Worm (Caenorhabditis elegans) whole organism, L2 larva: ENCODE results near the gene srd-26.
A peak's percentile ranks its signal among the peaks of the same experiment; 100 is the strongest.
"Not testable (repeated sequence)": the region's sequence is repeated elsewhere in the genome, so short reads cannot be mapped to it uniquely, and the experiment has no call there.

Experiments
- C34F6.9 ChIP-seq: fragments of 150-350 bp; optimal IDR thresholded peaks from 2 replicates; lab custom pipeline; 2014; ENCODE audit warnings: missing biosample characterization, missing genetic modification characterization
- F13H6.1 ChIP-seq: sonication (generic microtip); optimal IDR thresholded peaks from 2 replicates; lab custom pipeline; 2016; ENCODE audit warnings: missing genetic modification characterization, missing compliant biosample characterization
- Y55F3AM.14 ChIP-seq: fragments of 200-800 bp; sonication (Bioruptor generic); optimal IDR thresholded peaks from 2 replicates; lab custom pipeline; 2018; ENCODE audit warnings: mild to moderate bottlenecking, missing genetic modification characterization, missing compliant biosample characterization
- ZK546.5 ChIP-seq: sonication (generic microtip); optimal IDR thresholded peaks from 2 replicates; lab custom pipeline; 2017; ENCODE audit warnings: missing biosample characterization, missing genetic modification characterization
- alr-1 ChIP-seq: fragments of 150-350 bp; optimal IDR thresholded peaks from 2 replicates; lab custom pipeline; 2014; ENCODE audit warnings: missing biosample characterization, missing genetic modification characterization
- aly-2 ChIP-seq: fragments of 150-350 bp; optimal IDR thresholded peaks from 2 replicates; lab custom pipeline; 2014; ENCODE audit warnings: missing biosample characterization, missing genetic modification characterization
- blmp-1 ChIP-seq: sonication (generic microtip); optimal IDR thresholded peaks from 2 replicates; lab custom pipeline; 2017; ENCODE audit warnings: missing genetic modification characterization, mild to moderate bottlenecking, missing compliant biosample characterization, antibody characterized with exemption, moderate library complexity; ENCODE audit not compliant: insufficient read depth
- ceh-16 ChIP-seq: fragments of 150-350 bp; optimal IDR thresholded peaks from 2 replicates; lab custom pipeline; 2014; ENCODE audit warnings: missing biosample characterization, missing genetic modification characterization
- ceh-82 ChIP-seq: fragments of 150-350 bp; optimal IDR thresholded peaks from 2 replicates; lab custom pipeline; 2014; ENCODE audit warnings: missing biosample characterization, missing genetic modification characterization
- crh-2 ChIP-seq: sonication (generic microtip); optimal IDR thresholded peaks from 2 replicates; lab custom pipeline; 2017; ENCODE audit warnings: missing biosample characterization, missing genetic modification characterization
- dmd-4 ChIP-seq: sonication (generic microtip); optimal IDR thresholded peaks from 2 replicates; lab custom pipeline; 2017; ENCODE audit warnings: missing biosample characterization, missing genetic modification characterization
- egl-27 ChIP-seq: sonication (generic microtip); optimal IDR thresholded peaks from 3 replicates; lab custom pipeline; 2017; ENCODE audit warnings: missing biosample characterization, missing genetic modification reagents, missing genetic modification characterization
- elt-1 ChIP-seq: fragments of 150-350 bp; optimal IDR thresholded peaks from 2 replicates; lab custom pipeline; 2014; ENCODE audit warnings: missing biosample characterization, missing genetic modification characterization
- elt-3 ChIP-seq: sonication (generic microtip); optimal IDR thresholded peaks from 2 replicates; lab custom pipeline; 2017; ENCODE audit warnings: missing biosample characterization, missing genetic modification characterization
- fos-1 ChIP-seq: fragments of 150-350 bp; optimal IDR thresholded peaks from 2 replicates; lab custom pipeline; 2014; ENCODE audit warnings: missing biosample characterization, missing genetic modification characterization
- gmeb-1 ChIP-seq: fragments of 150-350 bp; optimal IDR thresholded peaks from 2 replicates; lab custom pipeline; 2014; ENCODE audit warnings: missing biosample characterization, missing genetic modification characterization
- lin-11 ChIP-seq: fragments of 150-350 bp; sonication (generic microtip); optimal IDR thresholded peaks from 2 replicates; lab custom pipeline; 2014; ENCODE audit warnings: missing biosample characterization, missing genetic modification characterization, inconsistent platforms, mixed read lengths
- lin-13 ChIP-seq: fragments of 150-350 bp; optimal IDR thresholded peaks from 2 replicates; lab custom pipeline; 2014; ENCODE audit warnings: missing biosample characterization, missing genetic modification reagents, missing genetic modification characterization
- lin-39 ChIP-seq: fragments of 150-350 bp; optimal IDR thresholded peaks from 2 replicates; lab custom pipeline; 2014; ENCODE audit warnings: missing biosample characterization, missing genetic modification reagents, missing genetic modification characterization
- lsy-2 ChIP-seq, 2 experiments: fragments of 150-350 bp in 1 of 2; sonication (generic microtip) in 1 of 2; optimal IDR thresholded peaks; 2 replicates each; lab custom pipeline; 2014 to 2017; ENCODE audit warnings: missing biosample characterization in 2 of 2, missing genetic modification characterization in 2 of 2
- mab-5 ChIP-seq: fragments of 150-350 bp; optimal IDR thresholded peaks from 2 replicates; lab custom pipeline; 2014; ENCODE audit warnings: missing biosample characterization, missing genetic modification characterization
- mbf-1 ChIP-seq: sonication (generic microtip); optimal IDR thresholded peaks from 2 replicates; lab custom pipeline; 2017; ENCODE audit warnings: missing biosample characterization, missing genetic modification characterization
- mdl-1 ChIP-seq, 2 experiments: fragments of 150-350 bp in 1 of 2; sonication (generic microtip) in 1 of 2; optimal IDR thresholded peaks; 2 replicates each; lab custom pipeline; 2017; ENCODE audit warnings: missing biosample characterization in 2 of 2, missing genetic modification characterization in 2 of 2
- nhr-10 ChIP-seq: sonication (generic microtip); optimal IDR thresholded peaks from 2 replicates; lab custom pipeline; 2017; ENCODE audit warnings: missing biosample characterization, missing genetic modification characterization
- nhr-11 ChIP-seq: fragments of 150-350 bp; optimal IDR thresholded peaks from 2 replicates; lab custom pipeline; 2014; ENCODE audit warnings: missing biosample characterization, missing genetic modification characterization
- nhr-12 ChIP-seq: fragments of 150-350 bp; optimal IDR thresholded peaks from 2 replicates; lab custom pipeline; 2014; ENCODE audit warnings: missing biosample characterization, missing genetic modification characterization
- nhr-129 ChIP-seq: fragments of 150-350 bp; optimal IDR thresholded peaks from 2 replicates; lab custom pipeline; 2014; ENCODE audit warnings: missing biosample characterization, missing genetic modification characterization
- nhr-21 ChIP-seq: fragments of 150-350 bp; optimal IDR thresholded peaks from 2 replicates; lab custom pipeline; 2014; ENCODE audit warnings: missing biosample characterization, missing genetic modification characterization
- nhr-23 ChIP-seq: fragments of 150-350 bp; optimal IDR thresholded peaks from 2 replicates; lab custom pipeline; 2014; ENCODE audit warnings: missing biosample characterization, missing genetic modification reagents, missing genetic modification characterization
- nhr-237 ChIP-seq: fragments of 150-350 bp; optimal IDR thresholded peaks from 2 replicates; lab custom pipeline; 2014; ENCODE audit warnings: missing biosample characterization, missing genetic modification characterization
- nhr-25 ChIP-seq: fragments of 150-350 bp; sonication (generic microtip); optimal IDR thresholded peaks from 3 replicates; lab custom pipeline; 2014; ENCODE audit warnings: missing biosample characterization, missing genetic modification characterization
- nhr-6 ChIP-seq: fragments of 150-350 bp; optimal IDR thresholded peaks from 2 replicates; lab custom pipeline; 2014; ENCODE audit warnings: missing biosample characterization, missing genetic modification characterization
- peb-1 ChIP-seq: fragments of 150-350 bp; optimal IDR thresholded peaks from 2 replicates; lab custom pipeline; 2014; ENCODE audit warnings: missing biosample characterization, missing genetic modification characterization
- sem-4 ChIP-seq: fragments of 150-350 bp; optimal IDR thresholded peaks from 2 replicates; lab custom pipeline; 2014; ENCODE audit warnings: missing biosample characterization, missing genetic modification reagents, missing genetic modification characterization
- sma-3 ChIP-seq: sonication (generic microtip); optimal IDR thresholded peaks from 2 replicates; lab custom pipeline; 2016; ENCODE audit warnings: missing genetic modification reagents, missing genetic modification characterization, missing compliant biosample characterization
- sma-9 ChIP-seq, 2 experiments: fragments of 150-350 bp in 1 of 2; sonication (generic microtip) in 1 of 2; optimal IDR thresholded peaks; 2 replicates each; lab custom pipeline; 2014 to 2016; ENCODE audit warnings: missing genetic modification characterization in 2 of 2, mild to moderate bottlenecking in 1 of 2, missing biosample characterization in 1 of 2, missing compliant biosample characterization in 1 of 2, missing genetic modification reagents in 1 of 2, moderate library complexity in 1 of 2
- snpc-4 ChIP-seq: fragments of 150-350 bp; optimal IDR thresholded peaks from 2 replicates; lab custom pipeline; 2014; ENCODE audit warnings: missing biosample characterization, missing genetic modification characterization
- unc-39 ChIP-seq: fragments of 150-350 bp; optimal IDR thresholded peaks from 2 replicates; lab custom pipeline; 2014; ENCODE audit warnings: missing biosample characterization, missing genetic modification characterization
- unc-55 ChIP-seq: fragments of 150-350 bp; sonication (generic microtip); optimal IDR thresholded peaks from 3 replicates; lab custom pipeline; 2014; ENCODE audit warnings: missing biosample characterization, missing genetic modification reagents, missing genetic modification characterization
- unc-62 ChIP-seq: fragments of 150-350 bp; optimal IDR thresholded peaks from 2 replicates; lab custom pipeline; 2014; ENCODE audit warnings: missing biosample characterization, missing genetic modification reagents, missing genetic modification characterization
- zag-1 ChIP-seq: fragments of 150-350 bp; optimal IDR thresholded peaks from 2 replicates; lab custom pipeline; 2014; ENCODE audit warnings: missing biosample characterization, missing genetic modification characterization
- ztf-11 ChIP-seq: sonication (generic microtip); optimal IDR thresholded peaks from 2 replicates; lab custom pipeline; 2017; ENCODE audit warnings: missing biosample characterization, missing genetic modification characterization

The srd-26 gene

ce11 chrV:14139252-14140100, 23.3 kb downstream of the srd-26 start (continued):
- TF ChIP-seq nhr-25 (tag; lab: Kevin White, UChicago) (peak; percentile 10), alr-1 (no peak), ztf-11 (no peak), unc-39 (tag; lab: Kevin White, UChicago) (no peak), fos-1 (tag; lab: Kevin White, UChicago) (peak; percentile 36), C34F6.9 (tag; lab: Kevin White, UChicago) (peak; percentile 46), ZK546.5 (tag; lab: Kevin White, UChicago) (no peak), ceh-16 (no peak), snpc-4 (no peak), lin-39 (tag; lab: Kevin White, UChicago) (no peak), egl-27 (no peak), nhr-12 (tag; lab: Kevin White, UChicago) (no peak), peb-1 (tag; lab: Kevin White, UChicago) (no peak), mab-5 (tag; lab: Kevin White, UChicago) (no peak), gmeb-1 (tag; lab: Kevin White, UChicago) (no peak), sma-9 (GFP tag; optimal IDR thresholded peaks at IDR 0.05; lab: Kevin White, UChicago) (peak; percentile 11), sma-9 (tag; optimal IDR thresholded peaks at IDR 0.05; lab: Kevin White, UChicago) (no peak), unc-55 (GFP tag; lab: Kevin White, UChicago) (no peak), aly-2 (tag; lab: Kevin White, UChicago) (no peak), F13H6.1 (tag; lab: Kevin White, UChicago) (no peak), nhr-237 (tag; lab: Kevin White, UChicago) (no peak), lsy-2 (tag; optimal IDR thresholded peaks at IDR 0.05; lab: Kevin White, UChicago) (peak in 1 of 2 experiments; percentile 16), blmp-1 (tag; lab: Kevin White, UChicago) (peak; percentile 19), nhr-11 (tag; lab: Kevin White, UChicago) (no peak), nhr-23 (no peak), nhr-6 (tag; lab: Kevin White, UChicago) (no peak), ceh-82 (tag; lab: Kevin White, UChicago) (no peak)

- TF ChIP-seq sma-9 (GFP tag; optimal IDR thresholded peaks at IDR 0.05; lab: Kevin White, UChicago); sma-9 (tag; optimal IDR thresholded peaks at IDR 0.05; lab: Kevin White, UChicago); Y55F3AM.14; zag-1 (tag; lab: Kevin White, UChicago): not testable (repeated sequence)
- TF ChIP-seq, all 48 proteins: peak for 0; not testable (repeated sequence) for 48
These were observed 25.0 kb downstream of the srd-26 start, which contains the start of gene AH10.4 for ce11 chrV:14137766-14138165. TSS of gene AH10.4 (minus strand) at chrV:14137866.

- TF ChIP-seq mdl-1 (tag; optimal IDR thresholded peaks at IDR 0.05; lab: Kevin White, UChicago) (peak; percentile 28 to 70), lin-13 (peak; percentile 32), C34F6.9 (tag; lab: Kevin White, UChicago) (peak; percentile 79), nhr-25 (tag; lab: Kevin White, UChicago) (peak; percentile 75), lsy-2 (tag; optimal IDR thresholded peaks at IDR 0.05; lab: Kevin White, UChicago) (peak; percentile 6 to 62), fos-1 (tag; lab: Kevin White, UChicago) (peak; percentile 87), sma-3 (GFP tag; lab: Kevin White, UChicago) (peak; percentile 84), ceh-82 (tag; lab: Kevin White, UChicago) (peak; percentile 37), sem-4 (tag; lab: Kevin White, UChicago) (peak; percentile 14), alr-1 (no peak), snpc-4 (peak; percentile 12), Y55F3AM.14 (no peak), dmd-4 (tag; lab: Kevin White, UChicago) (no peak), unc-55 (GFP tag; lab: Kevin White, UChicago) (peak; percentile 69), nhr-129 (tag; lab: Kevin White, UChicago) (peak; percentile 92), blmp-1 (tag; lab: Kevin White, UChicago) (peak; percentile 50), mbf-1 (no peak), nhr-23 (no peak), gmeb-1 (tag; lab: Kevin White, UChicago) (peak; percentile 42), mab-5 (tag; lab: Kevin White, UChicago) (no peak), peb-1 (tag; lab: Kevin White, UChicago) (no peak), nhr-12 (tag; lab: Kevin White, UChicago) (no peak), elt-3 (tag; lab: Kevin White, UChicago) (no peak), elt-1 (tag; lab: Kevin White, UChicago) (no peak), aly-2 (tag; lab: Kevin White, UChicago) (no peak), sma-9 (GFP tag; optimal IDR thresholded peaks at IDR 0.05; lab: Kevin White, UChicago) (peak; percentile 78), sma-9 (tag; optimal IDR thresholded peaks at IDR 0.05; lab: Kevin White, UChicago) (no peak), nhr-10 (tag; lab: Kevin White, UChicago) (no peak), unc-39 (tag; lab: Kevin White, UChicago) (no peak), nhr-21 (tag; lab: Kevin White, UChicago) (peak; percentile 63), unc-62 (GFP tag; lab: Kevin White, UChicago) (no peak), nhr-6 (tag; lab: Kevin White, UChicago) (no peak), egl-27 (peak; percentile 76), ceh-16 (peak; percentile 56), lin-11 (no peak), crh-2 (peak; percentile 60), zag-1 (tag; lab: Kevin White, UChicago) (peak; percentile 31), F13H6.1 (tag; lab: Kevin White, UChicago) (peak; percentile 86)
These were observed 26.7 kb downstream of the srd-26 start for ce11 chrV:14136152-14136551.
